Fruit fly (Drosophila melanogaster) S2 (cell line): Measurements from ENCODE around the gene nenya.
"Not testable (repeated sequence)": the region's sequence is repeated elsewhere in the genome, so short reads cannot be mapped to it uniquely, and the experiment has no call there.

ENCODE experiments used
- CG8478 ChIP-seq: fragments of >200 bp; optimal IDR thresholded peaks from 2 replicates; lab custom pipeline; 2018
- CTCF ChIP-seq, 2 experiments: fragments of >200 bp; optimal IDR thresholded peaks; 2 replicates each; lab custom pipeline; 2018

nenya gene

DNA sequence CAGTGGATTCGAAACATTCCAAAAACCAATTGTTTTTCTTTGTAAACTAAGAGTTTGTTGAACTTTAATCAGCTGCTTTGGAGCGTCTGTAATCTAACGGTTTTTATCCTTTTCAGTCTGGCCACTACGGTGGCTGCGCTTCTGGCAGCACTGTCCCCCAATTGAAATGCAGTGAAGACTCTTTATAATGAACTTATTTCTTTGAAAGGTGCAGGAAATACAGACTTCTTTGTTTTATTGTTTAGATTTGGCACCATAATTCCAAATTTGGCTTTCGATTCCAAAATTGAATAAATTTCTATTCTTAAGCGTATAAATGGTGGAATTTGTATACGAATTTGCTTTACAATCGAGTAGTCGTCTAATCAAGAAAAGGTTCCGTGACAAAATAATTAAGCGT lies at the start of gene nenya:
TSS of gene nenya (minus strand) at position 35 of the 400 bp plus-strand sequence.
- TF ChIP-seq CTCF (optimal IDR thresholded peaks at IDR 0.05; lab: Kevin White, UChicago) (no peak), CG8478 (lab: Kevin White, UChicago) (no peak)

- TF ChIP-seq CG8478 (lab: Kevin White, UChicago); CTCF (optimal IDR thresholded peaks at IDR 0.05; lab: Kevin White, UChicago): not testable (repeated sequence)
Observed at dm6 chr3R:27963119-27963518, 35.1 kb upstream of the nenya start, which contains the start of the genes CG31131 and CG4849. Gene CG31131, minus strand, starts transcription at chr3R:27963219. Gene CG4849, plus strand, starts transcription at chr3R:27963415.

DNA sequence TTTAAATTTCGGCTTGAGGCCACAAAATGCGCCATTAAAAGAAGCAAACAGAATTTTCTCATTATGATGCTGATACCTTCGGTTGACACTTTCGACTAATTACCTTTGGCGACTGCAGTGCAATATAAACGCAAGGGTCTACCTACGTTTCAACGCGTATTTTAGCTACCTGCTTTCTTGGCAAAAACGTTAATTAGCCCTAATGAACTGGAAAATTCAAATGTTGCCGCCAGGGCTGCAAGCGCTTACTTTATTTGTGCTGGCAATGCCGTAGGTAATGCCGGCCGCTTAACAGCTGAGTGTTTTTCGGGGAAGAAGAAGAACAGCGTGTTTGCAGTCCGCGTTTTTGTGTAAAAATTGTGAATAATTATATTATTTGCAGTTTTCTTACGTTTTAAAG lies 32.5 kb upstream of the nenya start, which contains the start of gene CG31253:
TSS of gene CG31253 (minus strand) at position 101 of the 400 bp plus-strand sequence.
- not testable (repeated sequence) for TF ChIP-seq CTCF (optimal IDR thresholded peaks at IDR 0.05; lab: Kevin White, UChicago); CG8478 (lab: Kevin White, UChicago)

dm6 chr3R:27959145-27959544 lies 31.2 kb upstream of the nenya start, which contains the start of the genes CG42487 and CG4884:
Gene CG42487, minus strand, starts transcription at chr3R:27959245.
Gene CG4884, minus strand, starts transcription at chr3R:27959245.
- not testable (repeated sequence) for TF ChIP-seq CG8478 (lab: Kevin White, UChicago); CTCF (optimal IDR thresholded peaks at IDR 0.05; lab: Kevin White, UChicago)

- TF ChIP-seq CG8478 (lab: Kevin White, UChicago) (no peak), CTCF (optimal IDR thresholded peaks at IDR 0.05; lab: Kevin White, UChicago) (no peak)
Observed at dm6 chr3R:27957967-27958366, 30.0 kb upstream of the nenya start.

dm6 chr3R:27954533-27954932 lies 26.6 kb upstream of the nenya start, which contains the start of gene Nep7:
Gene Nep7, plus strand, starts transcription at chr3R:27954917.
- TF ChIP-seq CG8478 (lab: Kevin White, UChicago) = no peak
- no peak for TF ChIP-seq CTCF (optimal IDR thresholded peaks at IDR 0.05; lab: Kevin White, UChicago)

dm6 chr3R:27953890-27954289 lies 25.9 kb upstream of the nenya start, which contains the start of gene CG4951:
Gene CG4951, minus strand, starts transcription at chr3R:27954112.
- TF ChIP-seq CG8478 (lab: Kevin White, UChicago) (no peak), CTCF (optimal IDR thresholded peaks at IDR 0.05; lab: Kevin White, UChicago) (no peak)

DNA sequence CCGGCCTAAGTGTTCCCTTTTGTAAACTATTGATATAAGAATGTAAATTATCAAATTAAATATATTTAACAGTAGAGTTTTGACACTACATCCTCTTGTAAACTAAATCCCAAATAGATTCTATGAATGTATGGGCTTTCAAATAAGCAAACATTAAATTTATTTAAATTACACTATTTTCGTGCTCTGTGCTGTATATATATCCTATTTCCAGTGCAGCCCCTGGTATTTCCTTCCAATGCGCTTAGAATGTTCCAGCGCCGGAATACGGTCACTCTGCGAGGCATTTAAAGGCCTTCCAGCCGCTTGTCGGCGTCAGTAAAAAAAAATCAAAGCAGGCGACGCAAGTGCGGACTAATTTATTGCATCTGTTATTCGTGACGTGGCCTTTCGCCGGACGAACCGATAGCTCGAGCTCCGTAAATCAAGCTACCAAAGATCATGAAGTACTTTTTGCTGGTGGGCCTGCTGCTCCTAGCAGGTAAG lies 20.5 kb upstream of the nenya start, which contains the start of gene Gp93:
TSS of gene Gp93 (plus strand) at position 291 of the 486 bp plus-strand sequence.
- no peak for TF ChIP-seq CG8478 (lab: Kevin White, UChicago)
- no peak for TF ChIP-seq CTCF (optimal IDR thresholded peaks at IDR 0.05; lab: Kevin White, UChicago)

DNA sequence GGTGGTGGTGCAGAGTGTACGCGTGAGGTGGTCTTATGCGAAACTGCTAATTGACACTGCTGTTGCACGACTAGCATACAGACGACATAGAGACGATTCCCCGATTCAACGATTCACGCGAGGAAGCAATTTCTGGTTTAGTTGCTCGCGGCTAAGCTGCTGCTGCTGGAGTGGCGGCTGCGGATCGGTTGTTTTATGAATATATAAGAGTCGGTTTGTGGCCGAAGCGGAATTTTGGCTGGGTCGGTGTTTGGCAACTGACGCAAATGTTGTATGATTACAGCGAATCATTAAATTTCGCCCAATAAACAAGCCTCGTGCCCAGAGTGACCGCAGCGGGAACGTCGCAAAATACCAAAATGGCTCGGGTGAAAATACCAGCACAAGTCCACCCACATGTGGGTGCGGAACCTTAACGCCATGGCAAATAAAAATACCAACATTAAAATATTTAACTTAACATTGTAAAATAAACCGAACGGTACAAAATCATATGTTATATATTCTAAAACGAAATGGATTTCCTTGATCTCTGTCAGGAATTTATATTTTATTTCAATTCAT lies 19.8 kb upstream of the nenya start, which contains the start of gene mfrn:
TSS of gene mfrn (minus strand) at position 340 of the 564 bp plus-strand sequence.
- TF ChIP-seq CG8478 (lab: Kevin White, UChicago) = no peak
- TF ChIP-seq CTCF (optimal IDR thresholded peaks at IDR 0.05; lab: Kevin White, UChicago) = peak in 1 of 2 experiments; percentile 18

- TF ChIP-seq CG8478 (lab: Kevin White, UChicago) = no peak
- TF ChIP-seq CTCF (optimal IDR thresholded peaks at IDR 0.05; lab: Kevin White, UChicago) = no peak
Observed at dm6 chr3R:27946555-27947204, 18.7 kb upstream of the nenya start.

DNA sequence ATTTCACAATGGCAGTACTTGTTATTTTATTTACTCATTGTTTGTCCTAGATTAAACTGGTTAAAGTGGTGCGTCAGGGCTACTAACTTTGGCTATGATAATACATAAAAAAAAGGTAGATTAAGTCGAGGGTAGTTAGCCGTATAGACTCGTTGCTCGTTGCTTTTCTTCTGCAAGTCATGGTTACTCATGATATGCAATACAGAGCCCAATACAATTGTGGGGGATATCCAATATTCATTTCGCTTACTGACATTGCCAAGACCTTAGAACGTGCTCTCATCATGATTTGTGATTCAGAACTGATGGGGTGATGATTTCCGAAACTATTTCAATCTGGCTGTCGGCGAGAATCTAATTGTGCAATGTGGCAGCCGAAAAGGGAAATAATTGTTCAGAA lies 17.4 kb upstream of the nenya start:
- TF ChIP-seq CG8478 (lab: Kevin White, UChicago) = no peak

DNA sequence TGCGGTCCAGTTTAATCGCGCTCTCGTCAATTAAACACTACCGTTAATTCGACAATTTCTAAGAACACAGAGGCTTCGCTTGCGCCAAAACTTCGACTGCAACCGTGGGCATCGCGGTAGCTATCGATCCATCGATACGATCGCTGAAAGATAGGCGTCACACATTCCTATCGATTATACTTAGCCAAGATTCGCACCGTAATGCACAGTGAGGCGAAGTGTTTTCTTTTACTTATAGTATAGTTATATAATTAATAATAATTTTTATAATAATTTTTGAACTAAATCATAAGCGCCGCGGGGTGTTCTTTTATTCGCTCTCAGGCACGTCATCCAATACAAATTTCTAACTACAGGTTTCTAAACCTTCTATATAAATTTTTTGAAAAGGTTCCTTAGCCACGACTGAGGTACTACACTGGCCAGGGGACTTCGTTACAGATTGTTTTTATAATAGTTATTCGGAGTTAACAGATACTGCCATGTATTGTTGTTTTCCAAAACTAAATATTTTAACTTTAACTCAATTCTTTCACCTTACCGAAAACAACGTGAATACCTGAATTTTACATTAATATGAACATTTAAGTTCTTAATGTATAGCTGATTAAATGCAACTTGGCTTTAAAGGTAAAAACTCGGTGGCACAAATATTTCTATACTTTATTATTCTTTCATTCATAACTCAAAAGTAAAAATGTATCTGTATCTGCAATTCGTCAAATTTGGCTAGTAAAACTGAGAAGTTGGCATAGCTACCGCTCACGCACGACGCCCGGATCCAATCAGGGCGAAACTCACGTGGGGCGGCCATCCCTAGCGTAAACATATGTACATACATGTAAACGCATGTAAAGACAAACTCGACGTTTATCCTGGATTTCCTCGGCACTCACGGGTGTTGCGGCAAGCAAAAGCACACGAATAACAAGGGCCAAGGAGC lies 10.0 kb upstream of the nenya start, which contains the start of the genes NSD and BOD1:
TSS of gene NSD (minus strand) at position 102 of the 943 bp plus-strand sequence.
TSS of gene BOD1 (plus strand) at position 494 of the 943 bp plus-strand sequence.
- no peak for TF ChIP-seq CG8478 (lab: Kevin White, UChicago)
- no peak for TF ChIP-seq CTCF (optimal IDR thresholded peaks at IDR 0.05; lab: Kevin White, UChicago)

DNA sequence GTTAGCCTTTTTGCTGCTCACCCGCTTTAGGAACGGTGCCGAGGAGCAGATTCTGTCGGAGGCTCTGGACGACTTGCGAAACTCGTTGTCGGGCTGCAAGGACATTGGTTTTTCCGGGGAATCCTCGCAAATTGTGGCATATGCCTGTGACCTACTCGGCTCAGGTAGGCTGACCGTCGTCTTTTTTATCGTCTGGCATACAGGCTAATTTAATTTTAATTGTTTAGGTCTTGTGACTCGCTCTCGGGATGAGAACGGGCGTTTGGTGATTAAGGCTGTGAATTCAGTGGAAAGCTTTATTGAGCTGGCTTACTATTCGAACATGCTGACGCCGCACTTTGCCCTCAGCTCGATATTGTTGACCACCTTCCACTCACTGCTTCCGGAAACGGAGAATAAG lies 3.5 kb upstream of the nenya start:
- TF ChIP-seq CG8478 (lab: Kevin White, UChicago) = no peak
- TF ChIP-seq CTCF (optimal IDR thresholded peaks at IDR 0.05; lab: Kevin White, UChicago) = no peak
